Worm (Caenorhabditis elegans) whole organism, L3 larva: ENCODE measurements around the gene mrpl-51.

Source experiments
- ZK546.5 ChIP-seq: sonication (generic microtip); optimal IDR thresholded peaks from 2 replicates; lab custom pipeline; 2017; ENCODE audit warnings: missing biosample characterization, missing genetic modification characterization
- aly-2 ChIP-seq: fragments of 150-350 bp; optimal IDR thresholded peaks from 2 replicates; lab custom pipeline; 2014; ENCODE audit warnings: missing biosample characterization, missing genetic modification characterization
- ama-1 ChIP-seq: fragments of 150-350 bp; optimal IDR thresholded peaks from 2 replicates; lab custom pipeline; 2018
- ceh-28 ChIP-seq: fragments of 150-350 bp; optimal IDR thresholded peaks from 2 replicates; lab custom pipeline; 2014; ENCODE audit warnings: missing biosample characterization, missing genetic modification reagents, missing genetic modification characterization
- ceh-82 ChIP-seq: fragments of 150-350 bp; optimal IDR thresholded peaks from 2 replicates; lab custom pipeline; 2014; ENCODE audit warnings: missing biosample characterization, missing genetic modification characterization
- daf-12 ChIP-seq: fragments of 150-350 bp; optimal IDR thresholded peaks from 2 replicates; lab custom pipeline; 2014; ENCODE audit warnings: missing biosample characterization, missing genetic modification reagents, missing genetic modification characterization
- egl-27 ChIP-seq: sonication (generic microtip); optimal IDR thresholded peaks from 4 replicates; lab custom pipeline; 2017; ENCODE audit warnings: missing biosample characterization, missing genetic modification reagents, missing genetic modification characterization
- egl-5 ChIP-seq: fragments of 150-350 bp; optimal IDR thresholded peaks from 2 replicates; lab custom pipeline; 2017; ENCODE audit warnings: missing biosample characterization, missing genetic modification reagents, missing genetic modification characterization, inconsistent platforms
- elt-1 ChIP-seq: fragments of 150-350 bp; optimal IDR thresholded peaks from 2 replicates; lab custom pipeline; 2014; ENCODE audit warnings: missing biosample characterization, missing genetic modification characterization
- elt-2 ChIP-seq: sonication (generic microtip); optimal IDR thresholded peaks from 2 replicates; lab custom pipeline; 2016; ENCODE audit warnings: missing genetic modification reagents, mild to moderate bottlenecking, missing genetic modification characterization, missing compliant biosample characterization
- elt-3 ChIP-seq, 3 experiments: fragments of 150-350 bp in 1 of 3; sonication (generic microtip) in 2 of 3; optimal IDR thresholded peaks; 2 replicates in 2 of 3; 4 replicates in 1 of 3; lab custom pipeline; 2014 to 2017; ENCODE audit warnings: missing biosample characterization in 3 of 3, missing genetic modification characterization in 3 of 3
- eor-1 ChIP-seq, 2 experiments: fragments of 150-350 bp; optimal IDR thresholded peaks; 2 replicates each; lab custom pipeline; 2014 to 2018; ENCODE audit warnings: missing biosample characterization in 2 of 2, missing genetic modification characterization in 2 of 2
- fkh-10 ChIP-seq: sonication (generic microtip); optimal IDR thresholded peaks from 2 replicates; lab custom pipeline; 2017; ENCODE audit warnings: missing biosample characterization, missing genetic modification reagents, missing genetic modification characterization
- fkh-2 ChIP-seq: fragments of 150-350 bp; optimal IDR thresholded peaks from 2 replicates; lab custom pipeline; 2014; ENCODE audit warnings: missing biosample characterization, missing genetic modification reagents, missing genetic modification characterization
- fos-1 ChIP-seq: fragments of 150-350 bp; optimal IDR thresholded peaks from 2 replicates; lab custom pipeline; 2014; ENCODE audit warnings: missing biosample characterization, missing genetic modification characterization
- hmg-11 ChIP-seq: sonication (generic microtip); optimal IDR thresholded peaks from 2 replicates; lab custom pipeline; 2016; ENCODE audit warnings: missing genetic modification characterization, missing compliant biosample characterization
- jun-1 ChIP-seq: fragments of 150-350 bp; optimal IDR thresholded peaks from 2 replicates; lab custom pipeline; 2014; ENCODE audit warnings: missing biosample characterization, missing genetic modification reagents, missing genetic modification characterization
- lin-15B ChIP-seq: fragments of 150-350 bp; optimal IDR thresholded peaks from 2 replicates; lab custom pipeline; 2014; ENCODE audit warnings: missing biosample characterization, missing genetic modification characterization
- lin-39 ChIP-seq: fragments of 150-350 bp; optimal IDR thresholded peaks from 2 replicates; lab custom pipeline; 2018; ENCODE audit warnings: missing biosample characterization, missing genetic modification reagents, missing genetic modification characterization
- lsy-12 ChIP-seq: sonication (generic microtip); optimal IDR thresholded peaks from 2 replicates; lab custom pipeline; 2016; ENCODE audit warnings: mild to moderate bottlenecking, missing genetic modification characterization, missing compliant biosample characterization
- mdl-1 ChIP-seq: fragments of 150-350 bp; optimal IDR thresholded peaks from 2 replicates; lab custom pipeline; 2014; ENCODE audit warnings: missing biosample characterization, missing genetic modification characterization
- nfya-1 ChIP-seq: sonication (generic microtip); optimal IDR thresholded peaks from 2 replicates; lab custom pipeline; 2017; ENCODE audit warnings: missing genetic modification characterization, mild to moderate bottlenecking, missing compliant biosample characterization, antibody characterized with exemption, moderate library complexity; ENCODE audit not compliant: insufficient read depth
- nhr-11 ChIP-seq: fragments of 150-350 bp; optimal IDR thresholded peaks from 2 replicates; lab custom pipeline; 2014; ENCODE audit warnings: missing biosample characterization, missing genetic modification characterization
- nhr-23 ChIP-seq: fragments of 150-350 bp; optimal IDR thresholded peaks from 2 replicates; lab custom pipeline; 2014; ENCODE audit warnings: missing biosample characterization, missing genetic modification reagents, missing genetic modification characterization
- nhr-25 ChIP-seq: sonication (generic microtip); optimal IDR thresholded peaks from 2 replicates; lab custom pipeline; 2017; ENCODE audit warnings: missing biosample characterization, missing genetic modification characterization
- nhr-28 ChIP-seq: fragments of 150-350 bp; optimal IDR thresholded peaks from 2 replicates; lab custom pipeline; 2014; ENCODE audit warnings: missing biosample characterization, missing genetic modification characterization
- nhr-43 ChIP-seq: sonication (generic microtip); optimal IDR thresholded peaks from 2 replicates; lab custom pipeline; 2016; ENCODE audit warnings: mild to moderate bottlenecking, missing genetic modification characterization, missing compliant biosample characterization; ENCODE audit not compliant: poor library complexity, severe bottlenecking
- nhr-67 ChIP-seq: fragments of 150-350 bp; optimal IDR thresholded peaks from 2 replicates; lab custom pipeline; 2014; ENCODE audit warnings: missing biosample characterization, missing genetic modification characterization
- nhr-76 ChIP-seq: fragments of 150-350 bp; sonication (generic microtip); optimal IDR thresholded peaks from 5 replicates; lab custom pipeline; 2014; ENCODE audit warnings: missing biosample characterization, missing genetic modification characterization
- nhr-77 ChIP-seq: fragments of 150-350 bp; optimal IDR thresholded peaks from 2 replicates; lab custom pipeline; 2014; ENCODE audit warnings: missing biosample characterization, missing genetic modification characterization
- pha-4 ChIP-seq: fragments of 150-350 bp; optimal IDR thresholded peaks from 2 replicates; lab custom pipeline; 2014; ENCODE audit warnings: missing biosample characterization, missing genetic modification reagents, missing genetic modification characterization
- pqm-1 ChIP-seq: fragments of 150-350 bp; optimal IDR thresholded peaks from 2 replicates; lab custom pipeline; 2017; ENCODE audit warnings: missing biosample characterization, missing genetic modification characterization, inconsistent platforms
- sea-2 ChIP-seq: fragments of 150-350 bp; sonication (generic microtip); optimal IDR thresholded peaks from 4 replicates; lab custom pipeline; 2014; ENCODE audit warnings: missing biosample characterization, missing genetic modification reagents, missing genetic modification characterization
- skn-1 ChIP-seq: fragments of 150-350 bp; optimal IDR thresholded peaks from 2 replicates; lab custom pipeline; 2014; ENCODE audit warnings: missing biosample characterization, missing genetic modification characterization
- snpc-4 ChIP-seq: fragments of 150-350 bp; optimal IDR thresholded peaks from 2 replicates; lab custom pipeline; 2014; ENCODE audit warnings: missing biosample characterization, missing genetic modification characterization
- tbx-2 ChIP-seq: sonication (generic microtip); optimal IDR thresholded peaks from 2 replicates; lab custom pipeline; 2016; ENCODE audit warnings: mild to moderate bottlenecking, missing genetic modification characterization, missing compliant biosample characterization
- unc-62 ChIP-seq: fragments of 150-350 bp; sonication (generic microtip); optimal IDR thresholded peaks from 4 replicates; lab custom pipeline; 2014; ENCODE audit warnings: missing biosample characterization, missing genetic modification reagents, missing genetic modification characterization
- zag-1 ChIP-seq: fragments of 150-350 bp; optimal IDR thresholded peaks from 2 replicates; lab custom pipeline; 2014; ENCODE audit warnings: missing biosample characterization, missing genetic modification characterization
- ztf-11 ChIP-seq: fragments of 150-350 bp; optimal IDR thresholded peaks from 2 replicates; lab custom pipeline; 2014; ENCODE audit warnings: missing biosample characterization, missing genetic modification characterization
- ztf-4 ChIP-seq: fragments of 150-350 bp; optimal IDR thresholded peaks from 2 replicates; lab custom pipeline; 2014; ENCODE audit warnings: missing biosample characterization, missing genetic modification characterization

The mrpl-51 gene

ce11 chrIV:12029074-12029473 lies 2.0 kb upstream of the mrpl-51 start, which contains the start of gene tgn-38:
TSS of gene tgn-38 (minus strand) at chrIV:12029174.
- TF ChIP-seq nhr-67 (no peak), eor-1 (tag; optimal IDR thresholded peaks at IDR 0.05; lab: Kevin White, UChicago) (no peak), ZK546.5 (tag; lab: Kevin White, UChicago) (no peak), nhr-23 (no peak), nfya-1 (tag; lab: Kevin White, UChicago) (no peak), jun-1 (tag; lab: Kevin White, UChicago) (no peak), daf-12 (tag; lab: Kevin White, UChicago) (no peak), nhr-28 (tag; lab: Kevin White, UChicago) (no peak), lin-15B (tag; lab: Kevin White, UChicago) (no peak)

DNA sequence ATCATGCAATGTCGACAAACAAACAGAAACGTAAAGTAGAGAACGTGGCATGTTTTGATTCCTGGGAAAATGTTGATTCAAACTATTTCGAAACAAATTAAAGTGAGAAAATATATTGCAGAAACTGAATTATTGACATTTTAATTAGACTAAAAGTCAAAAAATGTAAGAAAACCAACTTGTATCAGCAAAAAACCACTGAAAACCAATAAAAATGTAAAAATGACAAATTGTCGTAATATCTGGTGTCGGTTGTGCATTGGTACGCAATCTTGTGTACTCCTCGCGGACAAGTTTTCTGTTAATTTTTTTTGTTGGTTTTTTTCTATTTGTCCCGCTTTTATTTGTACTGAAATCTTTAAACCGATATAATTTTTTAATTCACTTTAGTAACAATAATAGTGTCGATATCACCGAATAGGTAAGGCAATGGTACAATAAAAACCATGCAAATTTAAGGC lies 1.4 kb upstream of the mrpl-51 start, which contains the start of gene T12G3.11:
T12G3.11 (minus strand) TSS at position 51 of the 461 bp plus-strand sequence.
- TF ChIP-seq ceh-82 (no peak), fkh-10 (GFP tag; lab: Kevin White, UChicago) (no peak), lin-15B (tag; lab: Kevin White, UChicago) (peak; percentile 67), nfya-1 (tag; lab: Kevin White, UChicago) (peak; percentile 50), elt-1 (tag; lab: Kevin White, UChicago) (no peak), nhr-28 (tag; lab: Kevin White, UChicago) (no peak), egl-5 (peak; percentile 29), ama-1 (lab: Kevin White, UChicago) (no peak), nhr-23 (peak; percentile 14), snpc-4 (tag; lab: Kevin White, UChicago) (peak; percentile 26), nhr-25 (tag; lab: Kevin White, UChicago) (peak; percentile 8), nhr-11 (no peak), hmg-11 (peak; percentile 40), ztf-11 (no peak), aly-2 (tag; lab: Kevin White, UChicago) (no peak), zag-1 (no peak), pha-4 (tag; lab: Kevin White, UChicago) (peak; percentile 46)

DNA sequence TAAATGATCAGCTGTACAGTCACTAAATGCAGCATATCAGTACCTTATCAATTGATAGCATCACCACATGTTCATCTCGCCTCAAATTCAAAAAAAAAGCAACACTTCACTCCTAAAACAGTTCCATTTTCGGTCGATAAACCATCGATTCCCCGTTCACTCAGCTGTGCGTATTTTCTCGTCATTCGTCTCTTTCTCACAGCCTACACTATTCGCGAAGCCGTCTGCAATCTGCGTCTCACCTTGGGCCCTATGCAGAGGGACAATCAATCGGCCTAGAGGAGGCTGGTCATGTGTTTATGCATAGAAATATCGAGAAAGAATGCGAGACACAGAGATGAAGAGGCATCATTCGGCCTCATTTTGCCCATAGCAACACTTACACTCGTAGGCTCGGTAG lies 1.3 kb downstream of the mrpl-51 start:
- TF ChIP-seq pha-4 (tag; lab: Kevin White, UChicago), result peak; percentile 92
- TF ChIP-seq ama-1 (lab: Kevin White, UChicago), result peak; percentile 79
- peak; percentile 70 for TF ChIP-seq nhr-43 (tag; lab: Kevin White, UChicago)
- TF ChIP-seq elt-3 (tag; optimal IDR thresholded peaks at IDR 0.05; lab: Kevin White, UChicago), result no peak
- peak; percentile 89 for TF ChIP-seq nfya-1 (tag; lab: Kevin White, UChicago)
- TF ChIP-seq ztf-4 (tag; lab: Kevin White, UChicago), result no peak
- no peak for TF ChIP-seq fkh-2 (tag; lab: Kevin White, UChicago)
- TF ChIP-seq elt-1 (tag; lab: Kevin White, UChicago), result peak; percentile 55
- TF ChIP-seq tbx-2 (tag; lab: Kevin White, UChicago), result peak; percentile 61
- TF ChIP-seq skn-1 (tag; lab: Kevin White, UChicago), result peak; percentile 59
- no peak for TF ChIP-seq eor-1 (tag; optimal IDR thresholded peaks at IDR 0.05; lab: Kevin White, UChicago)
- peak; percentile 20 for TF ChIP-seq egl-27 (tag; lab: Kevin White, UChicago)
- no peak for TF ChIP-seq nhr-77 (tag; lab: Kevin White, UChicago)
- TF ChIP-seq ceh-82, result peak; percentile 39
- peak; percentile 93 for TF ChIP-seq nhr-25 (tag; lab: Kevin White, UChicago)
- peak; percentile 97 for TF ChIP-seq elt-2 (tag; lab: Kevin White, UChicago)
- TF ChIP-seq hmg-11, result peak; percentile 89
- peak; percentile 65 for TF ChIP-seq unc-62 (GFP tag; lab: Kevin White, UChicago)
- peak; percentile 93 for TF ChIP-seq egl-5
- TF ChIP-seq mdl-1 (tag; lab: Kevin White, UChicago), result peak; percentile 43
- TF ChIP-seq sea-2 (GFP tag; lab: Kevin White, UChicago), result no peak
- peak; percentile 79 for TF ChIP-seq fos-1 (tag; lab: Kevin White, UChicago)
- TF ChIP-seq lsy-12 (tag; lab: Kevin White, UChicago), result peak; percentile 83
- TF ChIP-seq snpc-4 (tag; lab: Kevin White, UChicago), result peak; percentile 34
- TF ChIP-seq ceh-28 (tag; lab: Kevin White, UChicago), result peak; percentile 95
- peak; percentile 80 for TF ChIP-seq lin-15B (tag; lab: Kevin White, UChicago)
- TF ChIP-seq jun-1 (tag; lab: Kevin White, UChicago), result peak; percentile 86
- no peak for TF ChIP-seq nhr-28 (tag; lab: Kevin White, UChicago)
- TF ChIP-seq lin-39 (tag; lab: Kevin White, UChicago), result peak; percentile 29
- peak; percentile 94 for TF ChIP-seq pqm-1 (tag; lab: Kevin White, UChicago)
- peak; percentile 92 for TF ChIP-seq nhr-23
- no peak for TF ChIP-seq nhr-76 (tag; lab: Kevin White, UChicago)
